Fruit fly (Drosophila melanogaster) whole organism, embryonic: Measurements from ENCODE around the gene rdog.
A peak's percentile ranks its signal among the peaks of the same experiment; 100 is the strongest.

ENCODE experiments used
- Atf-2 ChIP-seq: fragments of 200-800 bp; sonication (Bioruptor generic); optimal IDR thresholded peaks from 2 replicates; lab custom pipeline; 2016; ENCODE audit warnings: missing biosample characterization, missing genetic modification characterization
- B-H2 ChIP-seq: fragments of 200-800 bp; sonication (Bioruptor generic); optimal IDR thresholded peaks from 2 replicates; lab custom pipeline; 2018; ENCODE audit warnings: missing biosample characterization, mild to moderate bottlenecking, missing genetic modification characterization
- Bteb2 ChIP-seq: fragments of 200-800 bp; sonication (Bioruptor generic); optimal IDR thresholded peaks from 2 replicates; lab custom pipeline; 2016; ENCODE audit warnings: missing biosample characterization, missing genetic modification characterization
- CG10147 ChIP-seq: fragments of 200-800 bp; sonication (Bioruptor generic); optimal IDR thresholded peaks from 2 replicates; lab custom pipeline; 2019; ENCODE audit warnings: missing biosample characterization, mild to moderate bottlenecking, missing genetic modification characterization, moderate library complexity
- CG10565 ChIP-seq: fragments of 200-800 bp; sonication (Bioruptor generic); optimal IDR thresholded peaks from 3 replicates; lab custom pipeline; 2016; ENCODE audit warnings: missing biosample characterization, mild to moderate bottlenecking, missing genetic modification characterization
- CG11247 ChIP-seq: fragments of 200-800 bp; sonication (Bioruptor generic); IDR thresholded peaks from 2 replicates; pipeline ENCODE4 v1.3.6; 2022; ENCODE audit warnings: missing biosample characterization, missing genetic modification characterization
- CG11695 ChIP-seq: fragments of 200-800 bp; sonication (Bioruptor generic); IDR thresholded peaks from 3 replicates; pipeline ENCODE4 v1.3.6; 2022; ENCODE audit warnings: missing biosample characterization, missing genetic modification characterization
- CG12236 ChIP-seq: fragments of 200-800 bp; sonication (Bioruptor generic); optimal IDR thresholded peaks from 2 replicates; lab custom pipeline; 2016; ENCODE audit warnings: missing biosample characterization, missing genetic modification characterization
- CG13296 ChIP-seq: fragments of 200-800 bp; sonication (Bioruptor generic); optimal IDR thresholded peaks from 3 replicates; lab custom pipeline; 2018; ENCODE audit warnings: missing biosample characterization, mild to moderate bottlenecking, missing genetic modification characterization
- CG2120 ChIP-seq: fragments of 200-800 bp; sonication (Bioruptor generic); optimal IDR thresholded peaks from 3 replicates; lab custom pipeline; 2016; ENCODE audit warnings: missing biosample characterization, missing genetic modification characterization
- CG2129 ChIP-seq: fragments of 200-800 bp; sonication (Bioruptor generic); IDR thresholded peaks from 2 replicates; pipeline ENCODE4 v1.3.6; 2022; ENCODE audit warnings: missing biosample characterization, missing genetic modification characterization; ENCODE audit not compliant: partially characterized antibody
- CG31388 ChIP-seq: fragments of 200-800 bp; sonication (Bioruptor generic); optimal IDR thresholded peaks from 2 replicates; lab custom pipeline; 2016; ENCODE audit warnings: missing biosample characterization, missing genetic modification characterization
- CG32772 ChIP-seq: fragments of 200-800 bp; sonication (Bioruptor generic); IDR thresholded peaks from 2 replicates; pipeline ENCODE4 v1.3.6; 2022; ENCODE audit warnings: missing biosample characterization, missing genetic modification characterization
- CG34422 ChIP-seq: fragments of 200-800 bp; sonication (Bioruptor generic); IDR thresholded peaks from 3 replicates; pipeline ENCODE4 v1.3.6; 2022; ENCODE audit warnings: missing biosample characterization, missing genetic modification characterization
- CG4404 ChIP-seq: fragments of 200-800 bp; sonication (Bioruptor generic); IDR thresholded peaks from 2 replicates; pipeline ENCODE4 v1.3.6; 2022; ENCODE audit warnings: missing biosample characterization, missing genetic modification characterization
- CG4707 ChIP-seq: fragments of 200-800 bp; sonication (Bioruptor generic); optimal IDR thresholded peaks from 2 replicates; lab custom pipeline; 2018; ENCODE audit warnings: missing biosample characterization, mild to moderate bottlenecking, missing genetic modification characterization, moderate library complexity
- CG6683 ChIP-seq: fragments of 200-800 bp; sonication (Bioruptor generic); optimal IDR thresholded peaks from 2 replicates; lab custom pipeline; 2017; ENCODE audit warnings: missing biosample characterization, mild to moderate bottlenecking, missing genetic modification characterization, missing genetic modification reagents
- CG7372 ChIP-seq: fragments of 200-800 bp; sonication (Bioruptor generic); IDR thresholded peaks from 2 replicates; pipeline ENCODE4 v1.3.6; 2022; ENCODE audit warnings: missing biosample characterization, missing genetic modification characterization
- D19A ChIP-seq: fragments of 200-800 bp; optimal IDR thresholded peaks from 3 replicates; lab custom pipeline; 2019; ENCODE audit warnings: missing biosample characterization, mild to moderate bottlenecking, missing genetic modification characterization, moderate library complexity
- ERR ChIP-seq: fragments of 200-800 bp; sonication (Bioruptor generic); optimal IDR thresholded peaks from 2 replicates; lab custom pipeline; 2016; ENCODE audit warnings: missing biosample characterization, missing genetic modification characterization
- Eip74EF ChIP-seq, 2 experiments: fragments of 200-800 bp in 1 of 2; fragments of >200 bp in 1 of 2; sonication (Bioruptor generic) in 1 of 2; optimal IDR thresholded peaks; 2 replicates each; lab custom pipeline; 2017 to 2019; ENCODE audit warnings: missing biosample characterization in 2 of 2, missing genetic modification characterization in 2 of 2, mild to moderate bottlenecking in 1 of 2, moderate library complexity in 1 of 2
- Gsc ChIP-seq: fragments of 200-800 bp; sonication (Bioruptor generic); IDR thresholded peaks from 2 replicates; pipeline ENCODE4 v1.3.6; 2022; ENCODE audit warnings: missing biosample characterization, missing genetic modification characterization
- H2.0 ChIP-seq: fragments of 200-800 bp; sonication (Bioruptor generic); IDR thresholded peaks from 2 replicates; pipeline ENCODE4 v1.3.6; 2022; ENCODE audit warnings: missing biosample characterization, missing genetic modification characterization
- HHEX ChIP-seq: fragments of 200-800 bp; sonication (Bioruptor generic); optimal IDR thresholded peaks from 3 replicates; lab custom pipeline; 2017; ENCODE audit warnings: missing biosample characterization, mild to moderate bottlenecking, missing genetic modification characterization, missing genetic modification reagents
- Jarid2 ChIP-seq: fragments of 200-800 bp; sonication (Bioruptor generic); optimal IDR thresholded peaks from 3 replicates; lab custom pipeline; 2017; ENCODE audit warnings: mild to moderate bottlenecking, missing biosample characterization, missing genetic modification reagents, missing genetic modification characterization
- Med ChIP-seq: fragments of 200-800 bp; sonication (Bioruptor generic); peaks from one replicate; lab custom pipeline; 2016; ENCODE audit warnings: missing biosample characterization, missing genetic modification characterization, mild to moderate bottlenecking, inconsistent platforms, moderate library complexity
- abd-A ChIP-seq: fragments of 200-800 bp; sonication (Bioruptor generic); optimal IDR thresholded peaks from 3 replicates; lab custom pipeline; 2019; ENCODE audit warnings: missing biosample characterization, mild to moderate bottlenecking, missing genetic modification characterization, moderate library complexity
- al ChIP-seq: fragments of 200-800 bp; sonication (Bioruptor generic); IDR thresholded peaks from 2 replicates; pipeline ENCODE4 v1.3.6; 2022; ENCODE audit warnings: missing biosample characterization, missing genetic modification characterization
- ato ChIP-seq: fragments of 200-800 bp; sonication (Bioruptor generic); IDR thresholded peaks from 2 replicates; pipeline ENCODE4 v1.3.6; 2022; ENCODE audit warnings: missing biosample characterization, missing genetic modification characterization; ENCODE audit not compliant: partially characterized antibody
- cad ChIP-seq: fragments of >200 bp; optimal IDR thresholded peaks from 2 replicates; lab custom pipeline; 2017; ENCODE audit warnings: missing biosample characterization, missing genetic modification characterization
- chinmo ChIP-seq: fragments of 200-800 bp; sonication (Bioruptor generic); IDR thresholded peaks from 4 replicates; pipeline ENCODE4 v1.3.6; 2022; ENCODE audit warnings: missing biosample characterization, missing genetic modification characterization; ENCODE audit not compliant: partially characterized antibody
- chn ChIP-seq: fragments of 200-800 bp; sonication (Bioruptor generic); optimal IDR thresholded peaks from 2 replicates; lab custom pipeline; 2016; ENCODE audit warnings: missing biosample characterization, missing genetic modification characterization
- dmrt11E ChIP-seq: fragments of 200-800 bp; sonication (Bioruptor generic); optimal IDR thresholded peaks from 3 replicates; lab custom pipeline; 2018; ENCODE audit warnings: missing biosample characterization, mild to moderate bottlenecking, missing genetic modification characterization, moderate library complexity
- gcm ChIP-seq: fragments of 200-800 bp; sonication (Bioruptor generic); optimal IDR thresholded peaks from 2 replicates; lab custom pipeline; 2019; ENCODE audit warnings: missing biosample characterization, mild to moderate bottlenecking, missing genetic modification characterization, moderate library complexity
- grau ChIP-seq: fragments of 200-800 bp; optimal IDR thresholded peaks from 3 replicates; lab custom pipeline; 2019; ENCODE audit warnings: missing biosample characterization, mild to moderate bottlenecking, missing genetic modification characterization, moderate library complexity
- hb ChIP-seq: fragments of 200-800 bp; sonication (Bioruptor generic); IDR thresholded peaks from 3 replicates; pipeline ENCODE4 v1.3.6; 2022; ENCODE audit warnings: missing biosample characterization, missing genetic modification characterization; ENCODE audit not compliant: partially characterized antibody
- hth ChIP-seq: fragments of >200 bp; optimal IDR thresholded peaks from 2 replicates; lab custom pipeline; 2017; ENCODE audit warnings: inconsistent platforms
- jigr1 ChIP-seq: fragments of 200-800 bp; sonication (Bioruptor generic); IDR thresholded peaks from 3 replicates; pipeline ENCODE4 v1.3.6; 2022; ENCODE audit warnings: missing biosample characterization, missing genetic modification characterization
- lbe ChIP-seq: fragments of 200-800 bp; sonication (Bioruptor generic); optimal IDR thresholded peaks from 2 replicates; lab custom pipeline; 2016; ENCODE audit warnings: missing biosample characterization, mild to moderate bottlenecking, missing genetic modification characterization
- lilli ChIP-seq: fragments of 200-800 bp; sonication (Bioruptor generic); optimal IDR thresholded peaks from 3 replicates; lab custom pipeline; 2016; ENCODE audit warnings: missing biosample characterization, missing genetic modification characterization
- otp ChIP-seq: fragments of 200-800 bp; sonication (Bioruptor generic); IDR thresholded peaks from 3 replicates; pipeline ENCODE4, ENCODE4 v1.3.6; 2022; ENCODE audit warnings: missing biosample characterization, missing genetic modification characterization
- pita ChIP-seq: fragments of 200-800 bp; sonication (Bioruptor generic); optimal IDR thresholded peaks from 2 replicates; lab custom pipeline; 2017; ENCODE audit warnings: missing biosample characterization, mild to moderate bottlenecking, missing genetic modification characterization
- prd ChIP-seq, 3 experiments: fragments of >200 bp in 2 of 3; fragments of 200-800 bp in 1 of 3; sonication (Bioruptor generic) in 1 of 3; optimal IDR thresholded peaks in 2 of 3; IDR thresholded peaks in 1 of 3; 2 replicates in 2 of 3; 3 replicates in 1 of 3; pipeline versions ENCODE4 v1.3.6 to Lab custom; 2017 to 2022; ENCODE audit warnings: missing biosample characterization in 1 of 3, missing genetic modification characterization in 1 of 3
- salm ChIP-seq: fragments of 200-800 bp; sonication (Bioruptor generic); optimal IDR thresholded peaks from 2 replicates; lab custom pipeline; 2018; ENCODE audit warnings: missing biosample characterization, mild to moderate bottlenecking, missing genetic modification characterization
- schlank ChIP-seq: fragments of 200-800 bp; sonication (Bioruptor generic); optimal IDR thresholded peaks from 2 replicates; lab custom pipeline; 2018; ENCODE audit warnings: missing biosample characterization, mild to moderate bottlenecking, missing genetic modification characterization
- slou ChIP-seq: fragments of 200-800 bp; sonication (Bioruptor generic); optimal IDR thresholded peaks from 3 replicates; lab custom pipeline; 2016; ENCODE audit warnings: missing biosample characterization, missing genetic modification characterization
- tna ChIP-seq: fragments of 200-800 bp; sonication (Bioruptor generic); IDR thresholded peaks from 2 replicates; pipeline ENCODE4 v1.3.6; 2022; ENCODE audit warnings: missing biosample characterization, missing genetic modification characterization; ENCODE audit not compliant: partially characterized antibody
- unc-4 ChIP-seq: fragments of 200-800 bp; sonication (Bioruptor generic); IDR thresholded peaks from 2 replicates; pipeline ENCODE4 v1.3.6; 2022; ENCODE audit warnings: missing biosample characterization, missing genetic modification characterization; ENCODE audit not compliant: partially characterized antibody
- wor ChIP-seq: fragments of 200-800 bp; sonication (Bioruptor generic); IDR thresholded peaks from 2 replicates; pipeline ENCODE4 v1.3.6; 2022; ENCODE audit warnings: missing biosample characterization, missing genetic modification characterization
- zen ChIP-seq: fragments of 200-800 bp; sonication (Bioruptor generic); optimal IDR thresholded peaks from 3 replicates; lab custom pipeline; 2018; ENCODE audit warnings: missing biosample characterization, mild to moderate bottlenecking, missing genetic modification characterization, moderate library complexity

rdog gene

DNA sequence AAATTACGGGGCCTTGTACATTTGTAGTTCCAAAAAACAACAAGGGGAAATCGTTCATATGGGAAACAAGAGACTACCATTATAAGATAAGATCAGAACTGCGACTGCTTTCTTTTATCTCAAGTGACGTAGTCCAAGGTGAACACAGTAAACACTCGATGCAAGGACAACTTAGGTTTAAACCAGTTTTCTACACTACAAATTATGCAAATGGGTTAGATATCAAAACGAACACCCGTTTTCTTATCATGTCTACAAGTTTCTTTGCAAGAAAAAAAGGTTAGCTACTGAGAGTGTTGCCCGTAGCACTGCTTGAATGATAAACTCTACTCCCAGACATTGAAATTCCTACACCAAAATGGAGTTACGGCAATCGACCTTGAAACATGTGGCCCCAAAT lies 33.8 kb upstream of the rdog start (continued):
- TF ChIP-seq Atf-2 (GFP tag; lab: Kevin White, UChicago): peak; percentile 29
- peak; percentile 3 for TF ChIP-seq CG12236
- TF ChIP-seq dmrt11E (tag; lab: Kevin White, UChicago): peak; percentile 59
- TF ChIP-seq otp: peak; percentile 61; the same call in 1 of the 3 replicates
- TF ChIP-seq Med: peak; percentile 95
- TF ChIP-seq HHEX (GFP tag; lab: Kevin White, UChicago): peak; percentile 45
- TF ChIP-seq CG11695: peak; percentile 77
- TF ChIP-seq CG7372 (GFP tag; lab: Robert Waterston, UW): peak; percentile 24; the same call in 1 of the 2 replicates
- TF ChIP-seq hb (GFP tag; lab: Robert Waterston, UW): no peak
- no peak for TF ChIP-seq CG10147 (GFP tag; lab: Kevin White, UChicago)
- TF ChIP-seq schlank (tag; lab: Kevin White, UChicago): peak; percentile 62
- no peak for TF ChIP-seq Eip74EF (GFP tag; optimal IDR thresholded peaks at IDR 0.05; lab: Kevin White, UChicago)
- peak; percentile 96 for TF ChIP-seq grau (tag; lab: Kevin White, UChicago)
- TF ChIP-seq ERR (GFP tag; lab: Kevin White, UChicago): no peak
- TF ChIP-seq wor (GFP tag; lab: Robert Waterston, UW): no peak
- TF ChIP-seq prd (optimal IDR thresholded peaks at IDR 0.05; lab: Kevin White, UChicago): no peak
- peak; percentile 90 for TF ChIP-seq prd (GFP tag; IDR thresholded peaks at IDR 0.05; lab: Robert Waterston, UW)
- TF ChIP-seq tna (GFP tag; lab: Robert Waterston, UW): no peak
- TF ChIP-seq chinmo (GFP tag; lab: Robert Waterston, UW): no peak
- TF ChIP-seq CG6683: no peak
- TF ChIP-seq slou: peak; percentile 24
- peak; percentile 77 for TF ChIP-seq CG4404
- peak; percentile 74 for TF ChIP-seq CG11247 (GFP tag; lab: Robert Waterston, UW)
- TF ChIP-seq CG32772 (GFP tag; lab: Robert Waterston, UW): peak; percentile 75
- TF ChIP-seq abd-A: no peak
- no peak for TF ChIP-seq B-H2
- TF ChIP-seq gcm (GFP tag; lab: Kevin White, UChicago): peak; percentile 34
- TF ChIP-seq hth (lab: Kevin White, UChicago): no peak
- peak; percentile 60 for TF ChIP-seq zen (tag; lab: Kevin White, UChicago)
- TF ChIP-seq CG2120 (GFP tag; lab: Kevin White, UChicago): peak; percentile 71
- TF ChIP-seq lbe (GFP tag; lab: Kevin White, UChicago): peak; percentile 59
- no peak for TF ChIP-seq cad (GFP tag; lab: Kevin White, UChicago)
- no peak for TF ChIP-seq ato
- TF ChIP-seq CG4707: no peak
- TF ChIP-seq CG2129 (GFP tag; lab: Robert Waterston, UW): no peak
- peak; percentile 72; the same call in 1 of the 2 replicates for TF ChIP-seq H2.0 (GFP tag; lab: Robert Waterston, UW)
- peak; percentile 32 for TF ChIP-seq salm (tag; lab: Kevin White, UChicago)
- TF ChIP-seq Bteb2 (GFP tag; lab: Kevin White, UChicago): no peak
- peak; percentile 44 for TF ChIP-seq D19A (tag; lab: Kevin White, UChicago)
- TF ChIP-seq Gsc (GFP tag; lab: Robert Waterston, UW): peak; percentile 35; the same call in 1 of the 2 replicates
- TF ChIP-seq pita (GFP tag; lab: Kevin White, UChicago): no peak
- TF ChIP-seq jigr1 (GFP tag; lab: Robert Waterston, UW): no peak
- peak; percentile 85 for TF ChIP-seq CG34422 (GFP tag; lab: Robert Waterston, UW)
- TF ChIP-seq CG10565 (GFP tag; lab: Kevin White, UChicago): no peak
- TF ChIP-seq Jarid2: no peak
- no peak for TF ChIP-seq unc-4 (GFP tag; lab: Robert Waterston, UW)
- TF ChIP-seq CG13296: no peak
- TF ChIP-seq al (GFP tag; lab: Robert Waterston, UW): peak; percentile 68
- TF ChIP-seq CG31388 (GFP tag; lab: Kevin White, UChicago): no peak
- TF ChIP-seq lilli (GFP tag; lab: Kevin White, UChicago): peak; percentile 71
- peak; percentile 36 for TF ChIP-seq chn
